Worm (Caenorhabditis elegans) whole organism, L2 larva: ENCODE measurements around the gene lgc-14.
A peak's percentile ranks its signal among the peaks of the same experiment; 100 is the strongest.

ENCODE experiments used
- F13H6.1 ChIP-seq: sonication (generic microtip); optimal IDR thresholded peaks from 2 replicates; lab custom pipeline; 2016; ENCODE audit warnings: missing genetic modification characterization, missing compliant biosample characterization
- ZK546.5 ChIP-seq: sonication (generic microtip); optimal IDR thresholded peaks from 2 replicates; lab custom pipeline; 2017; ENCODE audit warnings: missing biosample characterization, missing genetic modification characterization
- aly-2 ChIP-seq: fragments of 150-350 bp; optimal IDR thresholded peaks from 2 replicates; lab custom pipeline; 2014; ENCODE audit warnings: missing biosample characterization, missing genetic modification characterization
- ama-1 ChIP-seq: fragments of 150-350 bp; optimal IDR thresholded peaks from 2 replicates; lab custom pipeline; 2018; ENCODE audit warnings: inconsistent platforms
- blmp-1 ChIP-seq: sonication (generic microtip); optimal IDR thresholded peaks from 2 replicates; lab custom pipeline; 2017; ENCODE audit warnings: missing genetic modification characterization, mild to moderate bottlenecking, missing compliant biosample characterization, antibody characterized with exemption, moderate library complexity; ENCODE audit not compliant: insufficient read depth
- ceh-16 ChIP-seq: fragments of 150-350 bp; optimal IDR thresholded peaks from 2 replicates; lab custom pipeline; 2014; ENCODE audit warnings: missing biosample characterization, missing genetic modification characterization
- ceh-82 ChIP-seq: fragments of 150-350 bp; optimal IDR thresholded peaks from 2 replicates; lab custom pipeline; 2014; ENCODE audit warnings: missing biosample characterization, missing genetic modification characterization
- crh-2 ChIP-seq: sonication (generic microtip); optimal IDR thresholded peaks from 2 replicates; lab custom pipeline; 2017; ENCODE audit warnings: missing biosample characterization, missing genetic modification characterization
- dmd-4 ChIP-seq: sonication (generic microtip); optimal IDR thresholded peaks from 2 replicates; lab custom pipeline; 2017; ENCODE audit warnings: missing biosample characterization, missing genetic modification characterization
- elt-1 ChIP-seq: fragments of 150-350 bp; optimal IDR thresholded peaks from 2 replicates; lab custom pipeline; 2014; ENCODE audit warnings: missing biosample characterization, missing genetic modification characterization
- fos-1 ChIP-seq: fragments of 150-350 bp; optimal IDR thresholded peaks from 2 replicates; lab custom pipeline; 2014; ENCODE audit warnings: missing biosample characterization, missing genetic modification characterization
- gmeb-1 ChIP-seq: fragments of 150-350 bp; optimal IDR thresholded peaks from 2 replicates; lab custom pipeline; 2014; ENCODE audit warnings: missing biosample characterization, missing genetic modification characterization
- lin-11 ChIP-seq: fragments of 150-350 bp; sonication (generic microtip); optimal IDR thresholded peaks from 2 replicates; lab custom pipeline; 2014; ENCODE audit warnings: missing biosample characterization, missing genetic modification characterization, inconsistent platforms, mixed read lengths
- lsy-2 ChIP-seq, 2 experiments: fragments of 150-350 bp in 1 of 2; sonication (generic microtip) in 1 of 2; optimal IDR thresholded peaks; 2 replicates each; lab custom pipeline; 2014 to 2017; ENCODE audit warnings: missing biosample characterization in 2 of 2, missing genetic modification characterization in 2 of 2
- mbf-1 ChIP-seq: sonication (generic microtip); optimal IDR thresholded peaks from 2 replicates; lab custom pipeline; 2017; ENCODE audit warnings: missing biosample characterization, missing genetic modification characterization
- nhr-11 ChIP-seq: fragments of 150-350 bp; optimal IDR thresholded peaks from 2 replicates; lab custom pipeline; 2014; ENCODE audit warnings: missing biosample characterization, missing genetic modification characterization
- nhr-129 ChIP-seq: fragments of 150-350 bp; optimal IDR thresholded peaks from 2 replicates; lab custom pipeline; 2014; ENCODE audit warnings: missing biosample characterization, missing genetic modification characterization
- nhr-23 ChIP-seq: fragments of 150-350 bp; optimal IDR thresholded peaks from 2 replicates; lab custom pipeline; 2014; ENCODE audit warnings: missing biosample characterization, missing genetic modification reagents, missing genetic modification characterization
- nhr-237 ChIP-seq: fragments of 150-350 bp; optimal IDR thresholded peaks from 2 replicates; lab custom pipeline; 2014; ENCODE audit warnings: missing biosample characterization, missing genetic modification characterization
- peb-1 ChIP-seq: fragments of 150-350 bp; optimal IDR thresholded peaks from 2 replicates; lab custom pipeline; 2014; ENCODE audit warnings: missing biosample characterization, missing genetic modification characterization
- sem-4 ChIP-seq: fragments of 150-350 bp; optimal IDR thresholded peaks from 2 replicates; lab custom pipeline; 2014; ENCODE audit warnings: missing biosample characterization, missing genetic modification reagents, missing genetic modification characterization
- sma-9 ChIP-seq, 2 experiments: fragments of 150-350 bp in 1 of 2; sonication (generic microtip) in 1 of 2; optimal IDR thresholded peaks; 2 replicates each; lab custom pipeline; 2014 to 2016; ENCODE audit warnings: missing genetic modification characterization in 2 of 2, mild to moderate bottlenecking in 1 of 2, missing biosample characterization in 1 of 2, missing compliant biosample characterization in 1 of 2, missing genetic modification reagents in 1 of 2, moderate library complexity in 1 of 2
- snpc-4 ChIP-seq: fragments of 150-350 bp; optimal IDR thresholded peaks from 2 replicates; lab custom pipeline; 2014; ENCODE audit warnings: missing biosample characterization, missing genetic modification characterization
- unc-55 ChIP-seq: fragments of 150-350 bp; sonication (generic microtip); optimal IDR thresholded peaks from 3 replicates; lab custom pipeline; 2014; ENCODE audit warnings: missing biosample characterization, missing genetic modification reagents, missing genetic modification characterization
- unc-62 ChIP-seq: fragments of 150-350 bp; optimal IDR thresholded peaks from 2 replicates; lab custom pipeline; 2014; ENCODE audit warnings: missing biosample characterization, missing genetic modification reagents, missing genetic modification characterization
- ztf-11 ChIP-seq: sonication (generic microtip); optimal IDR thresholded peaks from 2 replicates; lab custom pipeline; 2017; ENCODE audit warnings: missing biosample characterization, missing genetic modification characterization

Gene lgc-14

DNA sequence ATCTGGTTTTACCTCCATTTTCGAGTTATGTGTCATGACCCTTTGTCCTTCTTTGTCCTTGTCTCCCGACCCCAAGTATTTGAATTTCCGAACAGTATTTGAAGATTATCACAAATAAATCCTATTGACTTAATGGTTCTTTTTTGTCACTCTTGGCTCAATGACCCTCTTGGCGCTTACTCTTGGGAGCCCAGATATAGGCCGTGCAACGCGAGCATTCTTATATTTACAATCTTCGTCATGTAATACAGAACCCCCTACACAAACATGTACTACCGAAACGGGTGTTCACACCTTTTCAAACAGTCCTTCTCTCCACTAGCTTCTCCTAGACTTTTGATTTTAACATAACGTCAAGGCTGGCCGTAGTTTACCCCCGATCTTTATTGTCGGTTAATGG, 32.4 kb downstream of the lgc-14 start, which contains the start of gene M153.5:
M153.5 (plus strand) TSS at position 301 of the 400 bp plus-strand sequence.
- no peak for TF ChIP-seq unc-62 (GFP tag; lab: Kevin White, UChicago)
- TF ChIP-seq peb-1 (tag; lab: Kevin White, UChicago) = no peak
- TF ChIP-seq snpc-4 (tag; lab: Kevin White, UChicago) = no peak
- no peak for TF ChIP-seq nhr-23 (tag; lab: Kevin White, UChicago)
- TF ChIP-seq ama-1 (lab: Kevin White, UChicago) = no peak
- no peak for TF ChIP-seq ztf-11 (tag; lab: Kevin White, UChicago)
- no peak for TF ChIP-seq aly-2 (tag; lab: Kevin White, UChicago)
- TF ChIP-seq nhr-129 (tag; lab: Kevin White, UChicago) = no peak
- TF ChIP-seq, all 48 proteins: peak for 0

DNA sequence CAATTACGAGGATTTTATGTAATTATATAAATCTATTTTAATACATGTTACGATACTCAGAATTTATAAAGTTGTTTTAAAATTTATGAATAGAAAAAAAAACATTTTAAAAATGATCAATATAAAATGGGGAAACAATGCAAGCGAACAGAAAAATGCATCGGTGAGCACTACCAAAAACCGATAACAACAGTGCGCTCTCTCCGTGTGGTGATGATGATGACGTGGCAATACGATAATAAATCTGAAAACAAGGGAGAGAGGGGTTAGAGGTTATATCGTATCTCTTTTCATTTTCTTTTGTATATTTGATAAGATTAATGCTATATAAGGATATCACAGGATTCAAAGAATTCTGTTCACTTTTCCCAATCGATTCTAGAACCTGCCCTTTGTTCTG, 34.6 kb downstream of the lgc-14 start:
- TF ChIP-seq snpc-4 (tag; lab: Kevin White, UChicago) (no peak), crh-2 (peak; percentile 87), F13H6.1 (tag; lab: Kevin White, UChicago) (no peak), nhr-11 (tag; lab: Kevin White, UChicago) (no peak), gmeb-1 (tag; lab: Kevin White, UChicago) (no peak), fos-1 (tag; lab: Kevin White, UChicago) (peak; percentile 7), ceh-16 (tag; lab: Kevin White, UChicago) (no peak), elt-1 (no peak), blmp-1 (tag; lab: Kevin White, UChicago) (no peak), nhr-237 (tag; lab: Kevin White, UChicago) (no peak)

DNA sequence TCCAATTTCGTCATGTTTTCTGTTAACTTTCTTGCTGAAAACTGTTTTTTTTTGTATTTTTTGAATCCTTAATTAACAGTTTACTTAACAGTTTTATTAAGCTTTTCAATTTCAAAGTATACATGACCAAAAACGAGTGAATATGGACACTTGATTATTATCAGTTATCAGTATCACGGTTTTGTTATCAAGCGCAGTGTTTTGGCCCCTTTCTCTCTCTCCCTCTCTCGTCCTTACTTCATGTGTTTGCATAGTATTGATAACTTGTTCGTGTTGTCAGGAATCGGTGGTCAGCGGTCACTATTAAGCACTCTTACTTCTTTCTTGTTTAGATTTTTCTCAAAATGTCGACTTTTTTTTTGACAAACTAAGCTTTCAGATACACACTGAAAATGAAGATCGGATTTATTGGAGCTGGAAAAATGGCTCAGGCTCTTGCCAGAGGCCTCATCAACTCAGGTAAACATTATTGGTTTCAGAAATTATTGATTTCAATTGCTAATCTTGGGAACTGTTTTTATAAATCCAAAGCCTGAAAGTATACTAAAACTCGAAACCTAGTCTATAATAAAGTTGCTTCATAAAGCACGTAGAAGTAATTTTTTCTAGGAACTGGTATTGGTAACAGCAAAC, 35.3 kb downstream of the lgc-14 start, which contains the start of gene pycr-1:
pycr-1 (plus strand) TSS at position 380 of the 633 bp plus-strand sequence.
- TF ChIP-seq blmp-1 (tag; lab: Kevin White, UChicago) (no peak), crh-2 (no peak), mbf-1 (tag; lab: Kevin White, UChicago) (no peak), sma-9 (GFP tag; optimal IDR thresholded peaks at IDR 0.05; lab: Kevin White, UChicago) (peak; percentile 54), sma-9 (tag; optimal IDR thresholded peaks at IDR 0.05; lab: Kevin White, UChicago) (no peak), F13H6.1 (tag; lab: Kevin White, UChicago) (peak; percentile 3), gmeb-1 (tag; lab: Kevin White, UChicago) (peak; percentile 19), fos-1 (tag; lab: Kevin White, UChicago) (peak; percentile 52)

DNA sequence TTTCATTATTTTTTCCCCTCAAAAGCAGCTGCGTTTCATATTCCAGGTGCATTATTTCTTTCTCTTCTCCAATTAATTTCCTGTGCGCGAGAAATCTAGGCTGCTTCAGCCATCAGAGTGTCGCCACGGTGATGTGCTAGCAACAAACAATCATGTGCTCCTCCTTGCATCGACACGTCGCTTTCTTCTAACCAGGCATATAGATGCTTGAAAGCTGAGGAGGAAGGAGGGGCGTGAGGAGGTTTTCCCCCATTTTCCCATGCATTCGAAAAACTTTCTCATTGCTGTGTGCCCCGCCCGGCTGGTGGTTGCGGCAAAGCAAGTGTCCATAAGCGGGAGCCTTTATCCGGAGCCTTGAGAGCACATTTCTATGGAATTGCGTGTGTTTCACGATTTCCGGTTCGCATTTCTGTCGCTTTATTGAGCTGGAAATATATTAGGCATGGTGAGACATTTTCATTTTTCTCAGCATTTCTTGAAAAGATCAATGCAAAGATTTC, 38.4 kb downstream of the lgc-14 start, which contains the start of gene znf-474:
znf-474 (plus strand) TSS at position 287 of the 500 bp plus-strand sequence.
- TF ChIP-seq lin-11 (tag; lab: Kevin White, UChicago) (peak; percentile 15), crh-2 (no peak)

DNA sequence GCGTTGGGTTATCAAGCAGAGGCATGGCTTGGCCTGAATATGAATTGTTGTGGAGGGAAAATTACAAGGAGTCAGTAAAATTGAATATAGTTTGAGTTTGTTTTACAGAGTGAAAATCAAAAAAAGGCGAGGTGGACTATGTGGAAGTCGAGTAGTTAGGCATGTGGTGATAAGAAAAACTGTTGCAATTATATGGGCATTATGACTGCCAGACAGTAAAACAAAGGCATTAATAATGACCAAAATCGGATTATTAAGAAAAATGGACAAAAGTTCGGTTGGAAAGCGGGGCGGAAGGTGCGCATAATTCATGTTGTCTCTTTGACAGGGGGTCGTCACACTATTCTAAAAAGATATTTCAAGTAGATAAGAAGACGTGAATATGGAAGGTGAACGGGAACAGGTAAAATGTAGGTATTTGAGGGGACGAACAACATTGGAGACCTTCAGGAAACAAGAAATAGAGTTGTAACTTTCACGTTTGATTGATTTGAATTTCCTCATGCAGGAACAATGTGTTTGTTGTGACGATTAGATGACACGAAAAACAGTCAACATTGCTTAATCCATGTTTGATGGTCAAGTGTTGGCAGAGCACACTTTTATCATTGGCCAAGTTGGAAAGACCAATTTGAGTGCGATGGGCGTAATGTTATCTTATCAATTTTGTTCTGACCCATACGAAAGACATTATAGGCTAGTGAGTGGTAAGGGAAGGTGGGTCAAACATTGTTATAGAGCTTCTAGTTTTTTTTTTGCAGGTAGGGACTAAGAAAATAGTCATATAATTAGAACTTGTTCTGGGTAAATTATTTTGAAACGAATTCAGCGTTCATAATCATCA, 43.0 kb downstream of the lgc-14 start, which contains the start of gene mfsd-11:
mfsd-11 (minus strand) TSS at position 51 of the 844 bp plus-strand sequence.
- peak; percentile 81 for TF ChIP-seq ceh-16 (tag; lab: Kevin White, UChicago)
- peak; percentile 36 for TF ChIP-seq fos-1 (tag; lab: Kevin White, UChicago)
- no peak for TF ChIP-seq unc-62 (GFP tag; lab: Kevin White, UChicago)
- TF ChIP-seq ZK546.5 = no peak
- no peak for TF ChIP-seq ceh-82
- no peak for TF ChIP-seq dmd-4 (tag; lab: Kevin White, UChicago)
- no peak for TF ChIP-seq nhr-23 (tag; lab: Kevin White, UChicago)
- no peak for TF ChIP-seq lsy-2 (tag; optimal IDR thresholded peaks at IDR 0.05; lab: Kevin White, UChicago)
- TF ChIP-seq, all 48 proteins: peak for 2

DNA sequence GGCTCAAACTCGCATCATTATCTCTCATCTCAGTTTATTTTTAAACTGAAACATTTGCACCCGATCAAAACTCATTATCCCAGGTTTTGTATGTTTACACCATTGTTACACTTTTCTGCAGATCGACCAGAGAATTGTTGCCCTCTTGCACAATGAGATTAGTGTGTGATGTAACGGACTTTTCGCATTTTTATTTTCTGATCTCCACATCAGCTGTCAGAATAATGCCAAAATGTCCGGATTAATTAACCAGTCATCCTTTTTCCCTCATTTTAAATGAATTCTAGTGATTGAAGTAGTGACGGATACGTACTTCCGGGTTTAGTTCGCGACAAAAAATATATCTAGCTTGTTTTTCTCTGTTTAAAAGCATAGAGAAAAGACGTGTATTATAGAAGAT, 47.3 kb downstream of the lgc-14 start:
- TF ChIP-seq unc-55 (peak; percentile 5), sma-9 (GFP tag; optimal IDR thresholded peaks at IDR 0.05; lab: Kevin White, UChicago) (peak; percentile 4), sma-9 (tag; optimal IDR thresholded peaks at IDR 0.05; lab: Kevin White, UChicago) (no peak), sem-4 (tag; lab: Kevin White, UChicago) (peak; percentile 4), ceh-16 (tag; lab: Kevin White, UChicago) (no peak)
- TF ChIP-seq, all 48 proteins: peak for 3
